Fruit fly (Drosophila melanogaster) whole organism, embryonic: Measurements from ENCODE around the gene Dic1.

ENCODE experiments used
- BtbVII ChIP-seq: fragments of 200-800 bp; sonication (Bioruptor generic); optimal IDR thresholded peaks from 3 replicates; lab custom pipeline; 2017; ENCODE audit warnings: missing biosample characterization, mild to moderate bottlenecking, missing genetic modification characterization
- CG1024 ChIP-seq: fragments of 200-800 bp; sonication (Bioruptor generic); IDR thresholded peaks from 2 replicates; pipeline ENCODE4 v1.3.6; 2022; ENCODE audit warnings: missing biosample characterization, missing genetic modification characterization
- CG11695 ChIP-seq: fragments of 200-800 bp; sonication (Bioruptor generic); IDR thresholded peaks from 3 replicates; pipeline ENCODE4 v1.3.6; 2022; ENCODE audit warnings: missing biosample characterization, missing genetic modification characterization
- CG12769 ChIP-seq: fragments of 200-800 bp; sonication (Bioruptor generic); optimal IDR thresholded peaks from 2 replicates; lab custom pipeline; 2019; ENCODE audit warnings: missing biosample characterization, mild to moderate bottlenecking, missing genetic modification characterization, moderate library complexity
- CG13287 ChIP-seq: fragments of 200-800 bp; sonication (Bioruptor generic); IDR thresholded peaks from 2 replicates; pipeline ENCODE4 v1.3.6; 2022; ENCODE audit warnings: missing biosample characterization, missing genetic modification characterization; ENCODE audit not compliant: partially characterized antibody
- CG13624 ChIP-seq: fragments of 200-800 bp; sonication (Bioruptor generic); optimal IDR thresholded peaks from 2 replicates; lab custom pipeline; 2016; ENCODE audit warnings: missing biosample characterization, missing genetic modification characterization
- CG14965 ChIP-seq: fragments of 200-800 bp; sonication (Bioruptor generic); optimal IDR thresholded peaks from 2 replicates; lab custom pipeline; 2016; ENCODE audit warnings: missing biosample characterization, missing genetic modification characterization, borderline replicate concordance
- CG15269 ChIP-seq: fragments of 200-800 bp; sonication (Bioruptor generic); optimal IDR thresholded peaks from 2 replicates; lab custom pipeline; 2018; ENCODE audit warnings: missing biosample characterization, mild to moderate bottlenecking, missing genetic modification characterization, moderate library complexity
- CG1602 ChIP-seq: fragments of 200-800 bp; sonication (Bioruptor generic); optimal IDR thresholded peaks from 3 replicates; lab custom pipeline; 2016; ENCODE audit warnings: missing biosample characterization, missing genetic modification characterization
- CG1792 ChIP-seq: fragments of 200-800 bp; sonication (Bioruptor generic); optimal IDR thresholded peaks from 2 replicates; lab custom pipeline; 2016; ENCODE audit warnings: missing biosample characterization, missing genetic modification characterization
- CG2875 ChIP-seq: fragments of 200-800 bp; sonication (Bioruptor generic); optimal IDR thresholded peaks from 2 replicates; lab custom pipeline; 2017; ENCODE audit warnings: missing biosample characterization, mild to moderate bottlenecking, missing genetic modification characterization, missing genetic modification reagents
- CG6654 ChIP-seq: fragments of 200-800 bp; sonication (Bioruptor generic); optimal IDR thresholded peaks from 2 replicates; lab custom pipeline; 2017; ENCODE audit warnings: missing biosample characterization, mild to moderate bottlenecking, missing genetic modification characterization
- CkIIα-i1 ChIP-seq: fragments of 200-800 bp; sonication (Bioruptor generic); IDR thresholded peaks from 2 replicates; pipeline ENCODE4 v1.3.6; 2022; ENCODE audit warnings: missing biosample characterization, missing genetic modification characterization
- CrebB ChIP-seq: fragments of 200-800 bp; sonication (Bioruptor generic); optimal IDR thresholded peaks from 3 replicates; lab custom pipeline; 2018; ENCODE audit warnings: missing biosample characterization, mild to moderate bottlenecking, missing genetic modification characterization
- Dbx ChIP-seq: fragments of 200-800 bp; sonication (Bioruptor generic); IDR thresholded peaks from 3 replicates; pipeline ENCODE4 v1.3.6; 2022; ENCODE audit warnings: missing biosample characterization, missing genetic modification characterization
- Ets97D ChIP-seq: fragments of 200-800 bp; sonication (Bioruptor generic); optimal IDR thresholded peaks from 3 replicates; lab custom pipeline; 2016; ENCODE audit warnings: missing biosample characterization, missing genetic modification characterization
- HLH3B ChIP-seq: fragments of 200-800 bp; sonication (Bioruptor generic); IDR thresholded peaks from 2 replicates; pipeline ENCODE4 v1.3.6; 2022; ENCODE audit warnings: missing biosample characterization, missing genetic modification characterization
- Jarid2 ChIP-seq: fragments of 200-800 bp; sonication (Bioruptor generic); optimal IDR thresholded peaks from 3 replicates; lab custom pipeline; 2017; ENCODE audit warnings: mild to moderate bottlenecking, missing biosample characterization, missing genetic modification reagents, missing genetic modification characterization
- MESR4 ChIP-seq: fragments of 200-800 bp; sonication (Bioruptor generic); optimal IDR thresholded peaks from 2 replicates; lab custom pipeline; 2018; ENCODE audit warnings: missing biosample characterization, mild to moderate bottlenecking, missing genetic modification characterization, moderate library complexity
- MTF-1 ChIP-seq: fragments of 200-800 bp; sonication (Bioruptor generic); optimal IDR thresholded peaks from 2 replicates; lab custom pipeline; 2018; ENCODE audit warnings: missing biosample characterization, mild to moderate bottlenecking, missing genetic modification characterization, borderline replicate concordance
- Med ChIP-seq: fragments of 200-800 bp; sonication (Bioruptor generic); peaks from one replicate; lab custom pipeline; 2016; ENCODE audit warnings: missing biosample characterization, missing genetic modification characterization, mild to moderate bottlenecking, inconsistent platforms, moderate library complexity
- NK7.1 ChIP-seq: fragments of 200-800 bp; sonication (Bioruptor generic); optimal IDR thresholded peaks from 3 replicates; lab custom pipeline; 2016; ENCODE audit warnings: missing biosample characterization, missing genetic modification characterization
- Spps ChIP-seq: fragments of 200-800 bp; sonication (Bioruptor generic); optimal IDR thresholded peaks from 2 replicates; lab custom pipeline; 2018; ENCODE audit warnings: missing biosample characterization, mild to moderate bottlenecking, missing genetic modification characterization
- Sry-δ ChIP-seq: fragments of 200-800 bp; sonication (Bioruptor generic); optimal IDR thresholded peaks from 2 replicates; lab custom pipeline; 2016; ENCODE audit warnings: missing biosample characterization, missing genetic modification characterization
- ab ChIP-seq: fragments of 200-800 bp; sonication (Bioruptor generic); optimal IDR thresholded peaks from 2 replicates; lab custom pipeline; 2016; ENCODE audit warnings: missing biosample characterization, missing genetic modification characterization
- bcd ChIP-seq: fragments of 200-800 bp; sonication (Bioruptor generic); optimal IDR thresholded peaks from 2 replicates; lab custom pipeline; 2017; ENCODE audit warnings: missing biosample characterization, mild to moderate bottlenecking, missing genetic modification characterization
- chm ChIP-seq: fragments of 200-800 bp; sonication (Bioruptor generic); IDR thresholded peaks from 2 replicates; pipeline ENCODE4 v1.3.6; 2022; ENCODE audit warnings: missing biosample characterization, missing genetic modification characterization
- da ChIP-seq: fragments of 200-800 bp; sonication (Bioruptor generic); optimal IDR thresholded peaks from 2 replicates; lab custom pipeline; 2016; ENCODE audit warnings: missing biosample characterization, missing genetic modification characterization
- esg ChIP-seq: fragments of 200-800 bp; sonication (Bioruptor generic); conservative IDR thresholded peaks from 2 replicates; pipeline ENCODE4 v1.3.6; 2022; ENCODE audit warnings: missing biosample characterization, missing genetic modification characterization
- fd96Cb ChIP-seq: fragments of 200-800 bp; sonication (Bioruptor generic); optimal IDR thresholded peaks from 2 replicates; lab custom pipeline; 2018; ENCODE audit warnings: missing biosample characterization, mild to moderate bottlenecking, missing genetic modification characterization, moderate library complexity
- gce ChIP-seq: fragments of 200-800 bp; sonication (Bioruptor generic); IDR thresholded peaks from 3 replicates; pipeline ENCODE4 v1.3.6; 2022; ENCODE audit warnings: missing biosample characterization, missing genetic modification characterization
- gro ChIP-seq: fragments of 200-800 bp; sonication (Bioruptor generic); optimal IDR thresholded peaks from 2 replicates; lab custom pipeline; 2016; ENCODE audit warnings: missing biosample characterization, missing genetic modification characterization
- ham ChIP-seq: fragments of 200-800 bp; sonication (Bioruptor generic); IDR thresholded peaks from 2 replicates; pipeline ENCODE4 v1.3.6; 2022; ENCODE audit warnings: missing biosample characterization, missing genetic modification characterization
- hbn ChIP-seq: fragments of 200-800 bp; sonication (Bioruptor generic); IDR thresholded peaks from 2 replicates; pipeline ENCODE4 v1.3.6; 2022; ENCODE audit warnings: missing biosample characterization, missing genetic modification characterization; ENCODE audit not compliant: partially characterized antibody
- jing ChIP-seq: fragments of 200-800 bp; sonication (Bioruptor generic); optimal IDR thresholded peaks from 2 replicates; lab custom pipeline; 2018; ENCODE audit warnings: missing biosample characterization, mild to moderate bottlenecking, missing genetic modification characterization
- mam ChIP-seq: fragments of 200-800 bp; sonication (Bioruptor generic); optimal IDR thresholded peaks from 3 replicates; lab custom pipeline; 2016; ENCODE audit warnings: missing biosample characterization, missing genetic modification characterization
- nau ChIP-seq: fragments of 200-800 bp; sonication (Bioruptor generic); optimal IDR thresholded peaks from 3 replicates; lab custom pipeline; 2017; ENCODE audit warnings: missing biosample characterization, mild to moderate bottlenecking, missing genetic modification characterization, missing genetic modification reagents
- nerfin-1 ChIP-seq: fragments of 200-800 bp; sonication (Bioruptor generic); optimal IDR thresholded peaks from 3 replicates; lab custom pipeline; 2019; ENCODE audit warnings: missing biosample characterization, mild to moderate bottlenecking, missing genetic modification characterization, moderate library complexity
- nmo ChIP-seq: fragments of 200-800 bp; sonication (Bioruptor generic); optimal IDR thresholded peaks from 2 replicates; lab custom pipeline; 2018; ENCODE audit warnings: missing biosample characterization, mild to moderate bottlenecking, missing genetic modification characterization, moderate library complexity
- row ChIP-seq: fragments of 200-800 bp; sonication (Bioruptor generic); IDR thresholded peaks from 3 replicates; pipeline ENCODE4 v1.3.6; 2022; ENCODE audit warnings: missing biosample characterization, missing genetic modification characterization
- scrt ChIP-seq: fragments of 200-800 bp; sonication (Bioruptor generic); optimal IDR thresholded peaks from 2 replicates; lab custom pipeline; 2018; ENCODE audit warnings: missing biosample characterization, mild to moderate bottlenecking, missing genetic modification characterization, moderate library complexity
- sd ChIP-seq: fragments of 200-800 bp; sonication (Bioruptor generic); optimal IDR thresholded peaks from 3 replicates; lab custom pipeline; 2018; ENCODE audit warnings: missing biosample characterization, mild to moderate bottlenecking, missing genetic modification characterization, moderate library complexity
- sens-2 ChIP-seq: fragments of 200-800 bp; sonication (Bioruptor generic); IDR thresholded peaks from 2 replicates; pipeline ENCODE4 v1.3.6; 2022; ENCODE audit warnings: missing biosample characterization, missing genetic modification characterization
- sim ChIP-seq: fragments of 200-800 bp; sonication (Bioruptor generic); IDR thresholded peaks from 2 replicates; pipeline ENCODE4 v1.3.6; 2022; ENCODE audit warnings: missing biosample characterization, missing genetic modification characterization
- sob ChIP-seq: fragments of 200-800 bp; sonication (Bioruptor generic); IDR thresholded peaks from 2 replicates; pipeline ENCODE4 v1.3.6; 2022; ENCODE audit warnings: missing biosample characterization, missing genetic modification characterization
- tna ChIP-seq: fragments of 200-800 bp; sonication (Bioruptor generic); IDR thresholded peaks from 2 replicates; pipeline ENCODE4 v1.3.6; 2022; ENCODE audit warnings: missing biosample characterization, missing genetic modification characterization; ENCODE audit not compliant: partially characterized antibody
- twi ChIP-seq: fragments of 200-800 bp; optimal IDR thresholded peaks from 2 replicates; lab custom pipeline; 2019; ENCODE audit warnings: missing biosample characterization, mild to moderate bottlenecking, missing genetic modification characterization, moderate library complexity

Dic1 gene

dm6 chr3R:13364175-13365174 lies at the start of gene Dic1 (continued):
- TF ChIP-seq BtbVII (GFP tag; lab: Kevin White, UChicago): peak; percentile 98
- TF ChIP-seq chm (GFP tag; lab: Robert Waterston, UW): peak; percentile 74; the same call in 1 of the 2 replicates
- TF ChIP-seq mam: peak; percentile 92
- peak; percentile 90 for TF ChIP-seq CG6654 (GFP tag; lab: Kevin White, UChicago)
- TF ChIP-seq nmo (GFP tag; lab: Kevin White, UChicago): peak; percentile 99
- peak; percentile 78; the same call in 1 of the 2 replicates for TF ChIP-seq sens-2 (GFP tag; lab: Robert Waterston, UW)
- TF ChIP-seq HLH3B (GFP tag; lab: Robert Waterston, UW): peak; percentile 94
- peak; percentile 69 for TF ChIP-seq MTF-1 (GFP tag; lab: Kevin White, UChicago)
- TF ChIP-seq sim (GFP tag; lab: Robert Waterston, UW): no peak
- no peak; the same call in 1 of the 2 replicates for TF ChIP-seq CkIIα-i1 (GFP tag; lab: Robert Waterston, UW)
- TF ChIP-seq scrt: peak; percentile 96
- TF ChIP-seq jing (GFP tag; lab: Kevin White, UChicago): peak; percentile 85
- peak; percentile 89 for TF ChIP-seq twi
- TF ChIP-seq bcd: peak; percentile 99
- TF ChIP-seq Dbx (GFP tag; lab: Robert Waterston, UW): peak; percentile 96
- peak; percentile 77 for TF ChIP-seq da
- TF ChIP-seq Sry-δ (GFP tag; lab: Kevin White, UChicago): peak; percentile 46
- TF ChIP-seq sd (tag; lab: Kevin White, UChicago): peak; percentile 83
- peak; percentile 94 for TF ChIP-seq CG2875 (GFP tag; lab: Kevin White, UChicago)
- TF ChIP-seq gro (GFP tag; lab: Kevin White, UChicago): peak; percentile 71
- peak; percentile 64; the same call in 1 of the 2 replicates for TF ChIP-seq ham (GFP tag; lab: Robert Waterston, UW)
- no peak for TF ChIP-seq gce
- peak; percentile 97 for TF ChIP-seq Spps
- peak; percentile 10 for TF ChIP-seq MESR4
- peak; percentile 92 for TF ChIP-seq CG13624 (GFP tag; lab: Kevin White, UChicago)
- TF ChIP-seq nau (GFP tag; lab: Kevin White, UChicago): peak; percentile 95
- peak; percentile 77 for TF ChIP-seq CG1024
- peak; percentile 52; the same call in 1 of the 2 replicates for TF ChIP-seq tna (GFP tag; lab: Robert Waterston, UW)
- peak; percentile 84 for TF ChIP-seq CG1792 (GFP tag; lab: Kevin White, UChicago)
- peak; percentile 96 for TF ChIP-seq CG1602 (GFP tag; lab: Kevin White, UChicago)
- peak; percentile 65 for TF ChIP-seq Ets97D (GFP tag; lab: Kevin White, UChicago)
- peak; percentile 100 for TF ChIP-seq CG12769 (tag; lab: Kevin White, UChicago)
- TF ChIP-seq CG13287: peak; percentile 52; the same call in 1 of the 2 replicates
- peak; percentile 94 for TF ChIP-seq row (GFP tag; lab: Robert Waterston, UW)
- no peak for TF ChIP-seq CG14965 (GFP tag; lab: Kevin White, UChicago)
- TF ChIP-seq ab (GFP tag; lab: Kevin White, UChicago): peak; percentile 84
- TF ChIP-seq esg (GFP tag; lab: Robert Waterston, UW): peak; percentile 91
- peak; percentile 98 for TF ChIP-seq Med
- TF ChIP-seq fd96Cb: peak; percentile 98
- TF ChIP-seq Jarid2 (GFP tag; lab: Kevin White, UChicago): peak; percentile 88
- TF ChIP-seq nerfin-1 (tag; lab: Kevin White, UChicago): peak; percentile 97
- peak; percentile 97 for TF ChIP-seq CG15269
- peak; percentile 89 for TF ChIP-seq sob (GFP tag; lab: Robert Waterston, UW)
- TF ChIP-seq NK7.1 (GFP tag; lab: Kevin White, UChicago): peak; percentile 79
- TF ChIP-seq CrebB (tag; lab: Kevin White, UChicago): peak; percentile 73
- TF ChIP-seq CG11695: peak; percentile 95
- no peak for TF ChIP-seq hbn (GFP tag; lab: Robert Waterston, UW)
